Worm (Caenorhabditis elegans): ENCODE data around the gene Y49A10A.2.

Y49A10A.2 gene

DNA sequence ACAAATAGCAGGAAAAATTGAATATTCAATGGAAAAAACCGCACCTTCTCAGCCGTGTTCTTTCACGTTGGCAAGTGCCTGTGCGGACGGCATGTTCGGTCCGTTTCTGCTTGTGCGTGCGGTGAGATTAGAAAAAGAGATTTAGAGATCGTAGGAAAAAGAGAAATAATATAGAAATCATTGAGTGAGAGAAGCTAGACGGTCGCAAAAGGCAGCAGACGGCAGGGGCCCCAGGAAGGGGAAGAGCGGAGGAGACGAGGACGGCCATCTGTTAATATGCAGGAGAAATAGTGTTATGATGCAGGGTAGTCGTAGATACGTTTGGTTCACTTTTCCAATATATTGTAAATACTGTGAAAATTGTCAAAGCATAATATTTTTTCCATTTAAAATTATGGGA is at the start of gene Y49A10A.2:
Y49A10A.2 (minus strand) TSS at position 109 of the 400 bp plus-strand sequence.
- no peak for TF ChIP-seq unc-62 (GFP tag; optimal IDR thresholded peaks at IDR 0.05)

DNA sequence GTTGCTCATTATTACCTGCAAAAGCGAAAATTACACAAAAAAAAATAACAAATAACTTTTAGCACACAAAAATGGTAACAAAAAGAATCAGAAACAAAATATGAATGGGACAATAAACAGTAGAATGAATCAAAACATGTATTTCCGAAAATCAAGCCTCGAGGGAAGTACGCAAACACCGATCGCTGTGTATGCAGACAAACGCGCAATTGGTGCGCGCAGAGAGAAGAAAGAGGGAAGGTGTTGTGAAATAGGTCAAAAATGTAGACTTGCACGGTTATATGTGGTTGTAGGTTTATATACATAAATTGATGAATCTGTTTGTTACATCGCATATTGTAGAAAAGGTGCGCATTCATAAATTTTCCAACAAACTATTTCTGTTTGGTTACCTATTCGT is 47.3 kb upstream of the Y49A10A.2 start, which contains the start of gene cdk-11.2:
cdk-11.2 (minus strand) TSS at position 23 of the 400 bp plus-strand sequence.
- TF ChIP-seq unc-62 (GFP tag; optimal IDR thresholded peaks at IDR 0.05) = no peak

DNA sequence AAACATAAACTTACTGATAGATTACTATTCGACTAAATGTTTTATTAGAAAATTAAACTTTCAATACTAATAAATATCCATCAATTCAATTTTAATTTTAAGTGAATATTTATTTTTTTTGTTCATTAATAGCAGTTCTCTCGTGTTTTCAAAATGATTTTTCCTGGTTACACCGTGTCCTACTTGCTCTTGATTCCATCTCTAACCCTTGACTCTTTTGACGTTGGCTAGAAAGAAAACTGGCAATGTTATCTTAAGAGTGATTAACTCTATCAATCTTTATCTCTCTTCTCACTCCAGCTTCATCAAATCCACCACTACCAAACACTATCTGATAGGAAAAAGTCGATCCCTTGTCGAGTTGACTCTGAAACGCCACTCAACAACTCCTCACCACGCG is 40.0 kb upstream of the Y49A10A.2 start, which contains the start of gene acr-8:
acr-8 (plus strand) TSS at position 301 of the 400 bp plus-strand sequence.
- no peak for TF ChIP-seq unc-62 (GFP tag; optimal IDR thresholded peaks at IDR 0.05)

DNA sequence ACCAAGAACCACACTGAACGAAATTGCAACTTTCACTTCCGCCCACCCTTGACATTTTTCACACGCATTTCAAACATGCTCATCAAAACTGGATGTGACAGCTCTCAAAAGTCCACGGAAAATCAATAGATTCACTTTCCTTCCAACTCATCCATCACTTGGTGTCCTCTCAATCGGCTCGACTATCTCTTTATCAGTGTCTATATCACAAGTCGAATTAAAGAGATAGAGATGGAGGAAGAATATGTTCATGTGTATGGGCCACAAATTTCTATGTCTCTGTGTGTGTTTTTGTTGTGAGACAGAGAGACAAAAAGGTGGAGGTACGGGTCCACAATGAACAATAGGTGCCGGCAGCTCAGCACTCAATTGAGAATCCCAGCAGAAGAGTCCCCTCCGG is 38.1 kb upstream of the Y49A10A.2 start:
- no peak for TF ChIP-seq unc-62 (GFP tag; optimal IDR thresholded peaks at IDR 0.05)

DNA sequence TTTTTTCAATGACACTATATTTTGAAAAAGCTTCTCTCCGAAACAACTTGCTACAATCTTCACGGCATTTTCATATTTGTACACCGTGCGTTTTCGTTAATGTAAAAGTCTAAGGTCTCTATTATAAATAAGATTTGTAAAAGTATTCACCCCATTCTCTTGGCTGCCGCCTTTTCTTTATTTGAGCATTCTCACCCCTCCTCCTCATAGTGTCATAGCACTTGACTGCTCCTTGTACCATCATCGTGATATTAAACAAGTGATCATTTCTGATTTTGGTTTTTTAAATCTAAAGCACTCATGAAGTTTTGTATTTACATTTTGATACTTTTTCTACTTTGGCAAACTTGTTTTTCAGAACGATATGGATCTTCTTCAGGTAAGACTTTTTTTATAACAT is 34.4 kb upstream of the Y49A10A.2 start, which contains the start of gene ZC504.1:
ZC504.1 (plus strand) TSS at position 301 of the 400 bp plus-strand sequence.
- TF ChIP-seq unc-62 (GFP tag; optimal IDR thresholded peaks at IDR 0.05) = no peak

DNA sequence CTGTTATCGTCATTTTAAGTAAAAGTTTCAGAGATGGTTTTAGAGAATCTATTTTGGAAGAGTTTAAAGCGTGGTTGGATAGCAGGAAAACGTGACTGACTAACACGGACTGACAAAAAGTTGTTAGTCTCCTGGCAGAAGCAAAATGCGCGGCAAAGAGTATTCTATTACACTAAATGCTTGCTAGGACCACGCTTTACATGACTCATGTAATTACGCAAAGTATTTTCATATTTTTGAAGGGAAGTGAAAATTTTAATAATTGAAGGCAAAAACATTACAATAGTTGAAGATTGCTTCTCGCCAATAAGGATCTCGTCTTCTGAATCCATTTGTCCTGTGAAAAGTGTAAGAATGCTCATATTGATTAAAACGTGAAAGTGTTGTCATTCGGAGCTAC is 33.7 kb upstream of the Y49A10A.2 start, which contains the start of gene gur-3:
gur-3 (minus strand) TSS at position 101 of the 400 bp plus-strand sequence.
- no peak for TF ChIP-seq unc-62 (GFP tag; optimal IDR thresholded peaks at IDR 0.05)

DNA sequence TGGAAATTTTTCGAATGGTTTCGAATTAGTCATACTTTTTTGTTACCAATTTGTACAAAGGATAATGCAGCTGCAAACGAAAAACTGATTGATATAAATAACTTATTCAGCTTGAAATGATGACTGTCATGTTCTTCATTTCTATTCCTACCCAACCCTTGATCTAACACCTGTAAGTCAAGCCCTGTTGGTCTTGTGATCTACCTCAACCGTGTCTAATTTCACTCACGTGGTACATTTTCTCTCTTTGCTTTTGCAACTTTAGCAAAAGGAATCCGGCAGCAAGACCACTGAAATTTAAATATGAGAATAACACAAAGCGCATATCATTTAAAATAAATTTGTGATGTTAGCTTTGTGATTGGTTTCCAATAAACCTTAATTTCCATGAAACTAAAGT is 31.6 kb upstream of the Y49A10A.2 start:
- no peak for TF ChIP-seq unc-62 (GFP tag; optimal IDR thresholded peaks at IDR 0.05)

DNA sequence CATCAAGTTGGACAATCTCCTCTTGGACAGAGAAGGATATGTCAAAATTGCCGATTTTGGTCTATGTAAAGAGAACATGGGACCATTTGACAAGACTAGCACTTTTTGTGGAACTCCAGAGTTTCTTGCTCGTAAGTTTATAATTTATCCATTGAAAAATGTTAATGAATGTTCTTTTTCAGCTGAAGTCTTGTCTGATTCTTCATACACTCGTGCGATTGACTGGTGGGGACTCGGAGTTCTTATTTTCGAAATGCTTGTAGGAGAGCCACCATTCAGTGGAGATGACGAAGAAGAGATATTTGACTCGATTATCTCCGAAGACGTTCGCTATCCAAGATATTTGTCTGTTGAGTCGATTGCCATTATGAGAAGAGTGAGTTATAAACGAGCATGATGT is 28.7 kb upstream of the Y49A10A.2 start:
- no peak for TF ChIP-seq unc-62 (GFP tag; optimal IDR thresholded peaks at IDR 0.05)

DNA sequence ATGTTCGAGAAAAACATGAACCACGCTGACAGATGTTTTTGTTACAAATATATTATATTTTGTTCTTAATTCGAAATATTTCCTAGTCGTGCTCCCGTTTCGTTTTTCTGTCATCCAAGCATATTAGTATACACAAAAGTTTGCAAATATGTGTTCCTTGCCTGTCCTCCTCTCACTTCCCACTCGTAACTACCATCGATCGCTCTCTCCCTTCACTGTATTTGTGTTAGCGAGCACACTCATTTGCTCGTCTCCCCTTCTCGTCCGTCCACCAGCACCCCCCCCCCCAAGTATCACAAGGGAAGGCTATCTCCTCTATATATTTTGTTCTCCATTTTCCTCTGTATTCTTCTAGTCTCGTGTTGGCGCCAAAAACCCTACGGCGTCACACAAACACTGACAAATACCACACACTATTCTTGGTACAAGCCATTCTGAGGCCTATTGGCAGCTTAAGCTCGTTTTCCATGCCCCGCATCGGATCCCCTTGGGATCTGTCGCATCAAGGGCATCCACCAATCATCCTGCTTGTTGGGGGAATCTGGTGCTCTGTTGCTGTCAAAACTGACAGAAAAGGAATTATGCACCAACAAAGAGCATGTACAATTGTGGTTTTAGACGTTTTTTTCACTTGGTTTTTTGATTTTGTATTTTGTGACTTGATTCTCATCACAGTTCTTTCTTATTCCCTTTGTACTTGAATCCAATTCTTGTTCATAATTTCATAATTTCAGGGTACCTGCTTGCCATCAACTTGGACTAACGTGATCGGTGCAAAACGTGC is 24.2 kb upstream of the Y49A10A.2 start, which contains the start of gene pkn-1:
pkn-1 (plus strand) TSS at position 734 of the 784 bp plus-strand sequence.
- TF ChIP-seq unc-62 (GFP tag; optimal IDR thresholded peaks at IDR 0.05) = no peak

DNA sequence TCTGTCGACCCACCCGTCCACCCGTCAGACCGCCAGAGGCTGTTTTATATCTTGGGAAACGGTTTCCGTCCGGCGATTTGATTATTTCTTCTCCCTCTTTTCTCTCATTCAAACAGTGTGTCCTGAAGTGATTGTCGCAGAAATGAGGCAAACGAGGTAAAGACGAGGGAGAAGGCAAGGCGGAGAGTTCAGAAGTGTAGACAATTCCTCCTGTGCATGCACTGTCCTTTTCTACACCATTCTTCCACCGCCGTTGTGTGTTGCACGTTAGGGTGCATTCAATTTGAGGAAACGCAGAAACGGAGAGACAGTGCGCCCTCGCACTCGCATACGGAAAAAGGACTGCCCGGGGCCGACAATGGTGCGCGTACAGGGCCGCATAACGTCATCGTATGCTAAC is 23.2 kb upstream of the Y49A10A.2 start:
- no peak for TF ChIP-seq unc-62 (GFP tag; optimal IDR thresholded peaks at IDR 0.05)

DNA sequence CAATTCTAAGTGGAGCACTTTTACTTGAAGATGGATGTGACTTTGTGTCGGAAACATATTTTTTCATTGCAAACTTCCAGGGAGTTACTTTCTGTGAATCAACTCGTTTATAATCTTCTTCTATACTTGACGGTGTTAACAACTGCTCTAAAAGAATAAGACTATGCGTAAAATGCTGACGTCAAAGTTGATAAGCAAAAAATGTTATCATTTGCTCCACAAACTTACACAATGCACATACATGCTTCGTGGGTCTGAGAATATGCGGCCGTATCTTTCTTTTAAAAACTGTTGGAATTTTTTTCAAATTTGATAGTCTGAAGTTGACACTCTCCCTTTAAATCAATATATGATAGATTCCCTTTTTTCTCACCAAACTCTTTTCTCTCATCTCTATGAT is 22.7 kb upstream of the Y49A10A.2 start:
- no peak for TF ChIP-seq unc-62 (GFP tag; optimal IDR thresholded peaks at IDR 0.05)

DNA sequence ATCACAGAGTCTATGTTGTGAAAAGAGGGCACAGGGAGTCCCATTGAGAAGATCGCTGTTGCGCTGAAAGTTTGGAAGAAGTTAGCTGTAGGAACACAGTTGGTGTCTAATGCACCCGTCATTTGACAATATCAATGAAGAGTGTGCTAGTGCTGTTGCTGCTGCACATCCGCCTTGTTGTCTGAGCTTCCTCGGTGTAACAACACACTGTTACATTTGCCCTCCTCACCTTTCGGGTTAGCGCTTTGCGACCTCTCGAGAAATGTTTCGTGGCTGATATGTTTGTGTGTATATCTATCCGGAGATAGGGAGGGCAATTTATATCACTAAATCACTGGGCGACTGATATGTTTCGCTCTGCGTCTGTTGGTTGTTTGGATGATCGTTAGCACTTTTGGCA is 21.8 kb upstream of the Y49A10A.2 start:
- no peak for TF ChIP-seq unc-62 (GFP tag; optimal IDR thresholded peaks at IDR 0.05)

DNA sequence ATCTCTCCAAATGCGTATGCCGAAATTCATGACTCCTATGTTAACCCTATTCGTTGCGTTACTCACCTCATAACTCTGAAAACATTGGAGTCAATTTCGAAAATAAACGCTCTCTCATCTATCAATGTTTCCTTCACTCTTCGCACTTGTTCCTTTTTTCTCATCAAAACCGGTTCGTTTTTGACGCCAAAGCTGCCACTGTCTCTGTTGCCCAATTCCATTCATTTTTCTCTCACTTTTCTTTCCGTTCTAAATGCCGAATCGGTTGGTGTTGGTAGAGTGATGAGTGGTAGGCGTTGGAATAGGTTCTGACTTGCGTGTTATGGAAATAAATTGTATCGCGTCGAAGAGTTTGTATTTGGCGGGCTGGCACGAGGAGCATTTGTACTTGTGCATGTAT is 20.9 kb upstream of the Y49A10A.2 start:
- TF ChIP-seq unc-62 (GFP tag; optimal IDR thresholded peaks at IDR 0.05) = no peak

DNA sequence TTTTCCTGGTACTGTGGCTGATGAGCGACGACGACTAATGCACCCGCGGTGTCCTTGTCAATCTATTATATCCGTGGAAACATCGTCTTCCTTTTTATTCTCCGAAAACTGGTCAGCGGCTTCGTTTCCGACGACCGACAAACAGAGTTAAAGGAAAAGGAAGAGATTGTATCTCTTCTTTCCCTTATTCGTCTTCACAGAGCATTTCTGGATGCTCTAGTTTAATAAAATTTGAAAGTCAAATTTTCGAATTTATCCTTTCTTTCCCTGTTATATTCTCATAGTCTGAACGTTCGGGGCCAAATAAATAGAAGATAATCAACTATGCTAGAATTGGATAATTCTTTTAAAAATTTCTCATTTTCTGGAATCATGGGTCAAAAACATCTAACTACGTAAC is 20.3 kb upstream of the Y49A10A.2 start:
- no peak for TF ChIP-seq unc-62 (GFP tag; optimal IDR thresholded peaks at IDR 0.05)

DNA sequence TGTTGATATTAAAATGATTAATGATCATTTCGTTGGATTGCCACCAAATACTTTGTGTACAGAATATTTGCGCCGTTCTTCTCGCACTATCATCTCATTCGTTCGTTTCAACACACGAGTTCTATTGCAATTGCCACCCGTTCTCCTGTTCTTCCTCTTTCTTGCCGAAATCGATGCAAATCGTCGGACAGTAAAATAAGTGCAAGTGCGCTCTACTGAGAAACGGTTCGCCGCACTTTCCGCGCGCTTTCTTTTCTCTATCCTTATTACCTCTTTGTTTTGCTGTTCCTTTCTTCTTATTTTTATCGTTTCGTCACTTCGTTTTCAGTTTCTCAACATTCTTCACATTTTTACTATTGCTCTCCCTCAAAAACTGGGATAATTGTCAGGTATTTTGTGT is 18.7 kb upstream of the Y49A10A.2 start:
- TF ChIP-seq unc-62 (GFP tag; optimal IDR thresholded peaks at IDR 0.05) = no peak

DNA sequence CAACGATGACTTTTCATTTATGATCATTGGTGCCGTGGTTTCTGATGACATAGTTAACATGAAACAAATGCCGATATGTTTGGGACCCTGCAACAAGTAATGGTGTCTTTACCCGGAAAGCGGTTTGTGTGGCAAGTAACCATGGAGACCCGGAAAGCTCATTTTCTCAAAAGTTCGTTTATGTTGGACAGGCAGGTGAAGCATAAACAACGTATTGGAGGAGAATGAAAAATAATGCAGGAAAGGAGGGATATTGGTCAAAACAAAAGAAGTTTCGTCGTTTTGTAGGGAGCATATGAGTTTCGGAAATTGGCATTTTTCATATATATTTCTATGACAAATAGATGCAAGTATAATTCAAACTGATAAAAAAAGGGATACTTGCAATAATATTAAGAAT is 13.9 kb upstream of the Y49A10A.2 start, which contains the start of gene dyf-6:
dyf-6 (minus strand) TSS at position 101 of the 400 bp plus-strand sequence.
- TF ChIP-seq unc-62 (GFP tag; optimal IDR thresholded peaks at IDR 0.05) = no peak

DNA sequence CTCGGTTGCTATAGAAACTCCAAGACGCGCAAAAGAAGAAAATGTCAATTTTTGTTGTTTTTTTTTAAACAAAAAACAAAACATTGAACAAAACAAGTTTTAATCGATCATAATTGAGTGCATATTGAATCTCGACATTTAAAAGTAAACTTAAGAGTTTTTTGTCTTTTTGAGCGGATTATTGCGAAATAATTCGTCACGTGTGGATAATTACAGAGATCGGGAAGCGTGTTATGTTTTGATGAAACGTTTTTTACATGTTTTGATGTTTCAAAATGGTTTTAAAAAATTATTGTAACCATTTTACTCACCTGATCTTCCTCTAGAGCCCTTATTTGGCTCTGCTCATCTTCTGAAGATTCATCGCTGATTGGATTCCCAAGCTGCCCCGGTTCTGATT is 13.5 kb upstream of the Y49A10A.2 start:
- no peak for TF ChIP-seq unc-62 (GFP tag; optimal IDR thresholded peaks at IDR 0.05)

All from whole organism, dauer.